Fruit fly (Drosophila melanogaster) whole organism, embryonic: ENCODE measurements around the gene CG33287.
A peak's percentile ranks its signal among the peaks of the same experiment; 100 is the strongest.

Experiments used
- Atf6 ChIP-seq: fragments of 200-800 bp; sonication (Bioruptor generic); IDR thresholded peaks from 2 replicates; pipeline ENCODE4 v1.3.6; 2022; ENCODE audit warnings: missing biosample characterization, missing genetic modification characterization
- Awh ChIP-seq: fragments of 200-800 bp; sonication (Bioruptor generic); IDR thresholded peaks from 2 replicates; pipeline ENCODE4, ENCODE4 v1.3.6; 2022; ENCODE audit warnings: missing biosample characterization, missing genetic modification characterization
- BtbVII ChIP-seq: fragments of 200-800 bp; sonication (Bioruptor generic); optimal IDR thresholded peaks from 3 replicates; lab custom pipeline; 2017; ENCODE audit warnings: missing biosample characterization, mild to moderate bottlenecking, missing genetic modification characterization
- CG11504 ChIP-seq: fragments of 200-800 bp; sonication (Bioruptor generic); optimal IDR thresholded peaks from 3 replicates; lab custom pipeline; 2019; ENCODE audit warnings: missing biosample characterization, mild to moderate bottlenecking, missing genetic modification characterization, moderate library complexity
- CG12071 ChIP-seq: fragments of 200-800 bp; sonication (Bioruptor generic); optimal IDR thresholded peaks from 3 replicates; lab custom pipeline; 2018; ENCODE audit warnings: missing biosample characterization, mild to moderate bottlenecking, missing genetic modification characterization
- CG12155 ChIP-seq: fragments of 200-800 bp; sonication (Bioruptor generic); optimal IDR thresholded peaks from 3 replicates; lab custom pipeline; 2016; ENCODE audit warnings: missing biosample characterization, missing genetic modification characterization
- CG12219 ChIP-seq: fragments of 200-800 bp; sonication (Bioruptor generic); optimal IDR thresholded peaks from 3 replicates; lab custom pipeline; 2018; ENCODE audit warnings: missing biosample characterization, mild to moderate bottlenecking, missing genetic modification characterization
- CG13775 ChIP-seq: fragments of 200-800 bp; sonication (Bioruptor generic); optimal IDR thresholded peaks from 3 replicates; lab custom pipeline; 2017; ENCODE audit warnings: missing biosample characterization, mild to moderate bottlenecking, missing genetic modification characterization
- CG15011 ChIP-seq: fragments of 200-800 bp; sonication (Bioruptor generic); optimal IDR thresholded peaks from 3 replicates; lab custom pipeline; 2018; ENCODE audit warnings: missing biosample characterization, mild to moderate bottlenecking, missing genetic modification characterization
- CG1529 ChIP-seq: fragments of 200-800 bp; sonication (Bioruptor generic); optimal IDR thresholded peaks from 3 replicates; lab custom pipeline; 2018; ENCODE audit warnings: missing biosample characterization, missing genetic modification characterization
- CG1647 ChIP-seq: fragments of 200-800 bp; sonication (Bioruptor generic); optimal IDR thresholded peaks from 3 replicates; lab custom pipeline; 2016; ENCODE audit warnings: missing biosample characterization, missing genetic modification characterization
- CG16779 ChIP-seq: fragments of 200-800 bp; sonication (Bioruptor generic); IDR thresholded peaks from 2 replicates; pipeline ENCODE4 v1.3.6; 2022; ENCODE audit warnings: missing biosample characterization, missing genetic modification characterization
- CG1832 ChIP-seq: fragments of 200-800 bp; sonication (Bioruptor generic); optimal IDR thresholded peaks from 2 replicates; lab custom pipeline; 2017; ENCODE audit warnings: missing biosample characterization, mild to moderate bottlenecking, missing genetic modification characterization, inconsistent platforms
- CG31388 ChIP-seq: fragments of 200-800 bp; sonication (Bioruptor generic); optimal IDR thresholded peaks from 2 replicates; lab custom pipeline; 2016; ENCODE audit warnings: missing biosample characterization, missing genetic modification characterization
- CG34224 ChIP-seq: fragments of 200-800 bp; sonication (Bioruptor generic); IDR thresholded peaks from 3 replicates; pipeline ENCODE4 v1.3.6; 2022; ENCODE audit warnings: missing biosample characterization, missing genetic modification characterization; ENCODE audit not compliant: partially characterized antibody
- CG4282 ChIP-seq: fragments of 200-800 bp; sonication (Bioruptor generic); optimal IDR thresholded peaks from 2 replicates; lab custom pipeline; 2016; ENCODE audit warnings: missing biosample characterization, missing genetic modification characterization
- CG4360 ChIP-seq: fragments of 200-800 bp; sonication (Bioruptor generic); IDR thresholded peaks from 2 replicates; pipeline ENCODE4 v1.3.6; 2022; ENCODE audit warnings: missing biosample characterization, missing genetic modification characterization
- CG4854 ChIP-seq: fragments of 200-800 bp; sonication (Bioruptor generic); optimal IDR thresholded peaks from 2 replicates; lab custom pipeline; 2016; ENCODE audit warnings: missing biosample characterization, missing genetic modification characterization, inconsistent platforms
- CG6175 ChIP-seq: fragments of 200-800 bp; sonication (Bioruptor generic); IDR thresholded peaks from 3 replicates; pipeline ENCODE4 v1.3.6; 2022; ENCODE audit warnings: missing biosample characterization, missing genetic modification characterization
- CG6791 ChIP-seq: fragments of 200-800 bp; sonication (Bioruptor generic); IDR thresholded peaks from 3 replicates; pipeline ENCODE4 v1.3.6; 2022; ENCODE audit warnings: missing biosample characterization, missing genetic modification characterization; ENCODE audit not compliant: partially characterized antibody
- CG7987 ChIP-seq: fragments of 200-800 bp; sonication (Bioruptor generic); optimal IDR thresholded peaks from 2 replicates; lab custom pipeline; 2018; ENCODE audit warnings: missing biosample characterization, mild to moderate bottlenecking, missing genetic modification characterization, moderate library complexity
- CG9727 ChIP-seq: fragments of 200-800 bp; sonication (Bioruptor generic); optimal IDR thresholded peaks from 3 replicates; lab custom pipeline; 2017; ENCODE audit warnings: missing biosample characterization, mild to moderate bottlenecking, missing genetic modification characterization
- Chrac-16 ChIP-seq: fragments of 200-800 bp; sonication (Bioruptor generic); optimal IDR thresholded peaks from 3 replicates; lab custom pipeline; 2016; ENCODE audit warnings: missing biosample characterization, missing genetic modification characterization
- D19B ChIP-seq: fragments of 200-800 bp; sonication (Bioruptor generic); optimal IDR thresholded peaks from 2 replicates; lab custom pipeline; 2017; ENCODE audit warnings: missing biosample characterization, mild to moderate bottlenecking, missing genetic modification characterization
- Lhr ChIP-seq: fragments of 200-800 bp; sonication (Bioruptor generic); optimal IDR thresholded peaks from 3 replicates; lab custom pipeline; 2017; ENCODE audit warnings: mild to moderate bottlenecking, missing biosample characterization, missing genetic modification reagents, missing genetic modification characterization
- Mes4 ChIP-seq: fragments of 200-800 bp; sonication (Bioruptor generic); optimal IDR thresholded peaks from 2 replicates; lab custom pipeline; 2016; ENCODE audit warnings: missing biosample characterization, missing genetic modification characterization
- Nf-YB ChIP-seq: fragments of 200-800 bp; sonication (Bioruptor generic); optimal IDR thresholded peaks from 3 replicates; lab custom pipeline; 2019; ENCODE audit warnings: missing biosample characterization, mild to moderate bottlenecking, missing genetic modification characterization, moderate library complexity
- Sin3A ChIP-seq: fragments of >200 bp; optimal IDR thresholded peaks from 2 replicates; lab custom pipeline; 2018
- dan ChIP-seq: fragments of 200-800 bp; sonication (Bioruptor generic); IDR thresholded peaks from 2 replicates; pipeline ENCODE4 v1.3.6; 2022; ENCODE audit warnings: missing biosample characterization, missing genetic modification characterization
- eyg ChIP-seq: fragments of 200-800 bp; sonication (Bioruptor generic); optimal IDR thresholded peaks from 3 replicates; lab custom pipeline; 2016; ENCODE audit warnings: missing biosample characterization, missing genetic modification characterization
- fd3F ChIP-seq: fragments of 200-800 bp; sonication (Bioruptor generic); optimal IDR thresholded peaks from 2 replicates; lab custom pipeline; 2018; ENCODE audit warnings: missing biosample characterization, mild to moderate bottlenecking, missing genetic modification characterization, moderate library complexity
- gsb ChIP-seq: fragments of 200-800 bp; sonication (Bioruptor generic); IDR thresholded peaks from 2 replicates; pipeline ENCODE4 v1.3.6; 2022; ENCODE audit warnings: missing biosample characterization, missing genetic modification characterization
- hkb ChIP-seq, 2 experiments: fragments of 200-800 bp in 1 of 2; fragments of >200 bp in 1 of 2; sonication (Bioruptor generic) in 1 of 2; IDR thresholded peaks in 1 of 2; optimal IDR thresholded peaks in 1 of 2; 2 replicates each; pipeline versions ENCODE4 v1.3.6 to Lab custom; 2017 to 2022; ENCODE audit warnings: missing biosample characterization in 1 of 2, missing genetic modification characterization in 1 of 2
- hth ChIP-seq: fragments of >200 bp; optimal IDR thresholded peaks from 2 replicates; lab custom pipeline; 2017; ENCODE audit warnings: inconsistent platforms
- jing ChIP-seq: fragments of 200-800 bp; sonication (Bioruptor generic); optimal IDR thresholded peaks from 2 replicates; lab custom pipeline; 2018; ENCODE audit warnings: missing biosample characterization, mild to moderate bottlenecking, missing genetic modification characterization
- kah ChIP-seq: fragments of 200-800 bp; sonication (Bioruptor generic); optimal IDR thresholded peaks from 2 replicates; lab custom pipeline; 2018; ENCODE audit warnings: missing biosample characterization, mild to moderate bottlenecking, missing genetic modification characterization
- kay ChIP-seq: fragments of 200-800 bp; sonication (Bioruptor generic); optimal IDR thresholded peaks from 2 replicates; lab custom pipeline; 2016; ENCODE audit warnings: missing biosample characterization, missing genetic modification characterization
- pan ChIP-seq, 4 experiments: fragments of >200 bp in 3 of 4; fragments of 200-800 bp in 1 of 4; sonication (Bioruptor generic) in 1 of 4; optimal IDR thresholded peaks in 3 of 4; IDR thresholded peaks in 1 of 4; 2 replicates each; pipeline versions ENCODE4 v1.3.6 to Lab custom; 2017 to 2022; ENCODE audit warnings: missing biosample characterization in 2 of 4, missing genetic modification characterization in 2 of 4, mixed read lengths in 1 of 4
- phol ChIP-seq: fragments of 200-800 bp; sonication (Bioruptor generic); optimal IDR thresholded peaks from 3 replicates; lab custom pipeline; 2018; ENCODE audit warnings: missing biosample characterization, mild to moderate bottlenecking, missing genetic modification characterization, moderate library complexity
- ranshi ChIP-seq: fragments of 200-800 bp; sonication (Bioruptor generic); IDR thresholded peaks from 2 replicates; pipeline ENCODE4 v1.3.6; 2022; ENCODE audit warnings: missing biosample characterization, missing genetic modification characterization
- sisA ChIP-seq: fragments of 200-800 bp; sonication (Bioruptor generic); IDR thresholded peaks from 2 replicates; pipeline ENCODE4 v1.3.6; 2022; ENCODE audit warnings: missing biosample characterization, missing genetic modification characterization
- tin ChIP-seq: fragments of 200-800 bp; sonication (Bioruptor generic); optimal IDR thresholded peaks from 3 replicates; lab custom pipeline; 2016; ENCODE audit warnings: missing biosample characterization, missing genetic modification characterization
- tio ChIP-seq: fragments of 200-800 bp; sonication (Bioruptor generic); optimal IDR thresholded peaks from 2 replicates; lab custom pipeline; 2017; ENCODE audit warnings: missing biosample characterization, missing genetic modification characterization, inconsistent platforms
- tll ChIP-seq, 2 experiments: fragments of 200-800 bp in 1 of 2; fragments of >200 bp in 1 of 2; sonication (Bioruptor generic) in 1 of 2; optimal IDR thresholded peaks; 2 replicates each; lab custom pipeline; 2017 to 2019; ENCODE audit warnings: missing biosample characterization in 2 of 2, missing genetic modification characterization in 2 of 2, mild to moderate bottlenecking in 1 of 2, moderate library complexity in 1 of 2
- z ChIP-seq: fragments of 200-800 bp; sonication (Bioruptor generic); IDR thresholded peaks from 3 replicates; pipeline ENCODE4 v1.3.6; 2022; ENCODE audit warnings: missing biosample characterization, missing genetic modification characterization

CG33287 gene

DNA sequence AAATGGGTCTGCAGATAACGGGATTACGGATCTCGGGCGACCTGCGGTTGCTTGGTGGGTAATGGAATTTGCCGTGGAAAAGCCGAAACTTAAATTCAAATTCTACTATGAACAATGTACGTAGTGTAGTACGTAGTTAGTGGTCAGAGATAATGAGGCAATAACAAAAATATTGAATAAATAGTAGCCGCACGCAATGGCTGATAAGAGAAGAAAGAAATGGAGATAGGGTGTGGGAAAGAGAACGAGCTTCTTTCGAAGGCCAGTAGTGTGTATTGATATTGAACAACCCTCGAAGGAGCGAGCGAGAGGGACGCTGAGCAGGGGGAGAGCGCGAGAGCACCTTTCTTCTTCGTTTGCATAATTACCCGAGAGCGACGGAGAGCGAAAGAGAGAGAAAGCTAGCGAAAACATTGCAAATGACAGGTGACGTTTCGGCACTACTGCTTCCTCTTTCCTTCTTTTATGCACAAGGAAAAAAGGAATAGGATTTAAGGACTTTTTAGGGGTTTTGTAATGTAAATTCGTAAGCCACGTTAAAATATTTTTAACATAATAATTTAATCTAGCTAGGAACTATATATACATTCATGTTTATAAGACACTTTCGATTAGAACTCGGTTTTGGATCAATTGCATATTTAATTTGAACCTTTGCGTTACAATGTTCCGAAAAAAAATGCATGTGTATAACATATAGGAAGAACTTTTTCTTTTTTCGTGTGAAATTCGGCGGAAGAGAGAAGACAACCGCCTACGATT, 40.6 kb upstream of the CG33287 start (continued):
- TF ChIP-seq Atf6 (GFP tag; lab: Robert Waterston, UW), result peak; percentile 57

DNA sequence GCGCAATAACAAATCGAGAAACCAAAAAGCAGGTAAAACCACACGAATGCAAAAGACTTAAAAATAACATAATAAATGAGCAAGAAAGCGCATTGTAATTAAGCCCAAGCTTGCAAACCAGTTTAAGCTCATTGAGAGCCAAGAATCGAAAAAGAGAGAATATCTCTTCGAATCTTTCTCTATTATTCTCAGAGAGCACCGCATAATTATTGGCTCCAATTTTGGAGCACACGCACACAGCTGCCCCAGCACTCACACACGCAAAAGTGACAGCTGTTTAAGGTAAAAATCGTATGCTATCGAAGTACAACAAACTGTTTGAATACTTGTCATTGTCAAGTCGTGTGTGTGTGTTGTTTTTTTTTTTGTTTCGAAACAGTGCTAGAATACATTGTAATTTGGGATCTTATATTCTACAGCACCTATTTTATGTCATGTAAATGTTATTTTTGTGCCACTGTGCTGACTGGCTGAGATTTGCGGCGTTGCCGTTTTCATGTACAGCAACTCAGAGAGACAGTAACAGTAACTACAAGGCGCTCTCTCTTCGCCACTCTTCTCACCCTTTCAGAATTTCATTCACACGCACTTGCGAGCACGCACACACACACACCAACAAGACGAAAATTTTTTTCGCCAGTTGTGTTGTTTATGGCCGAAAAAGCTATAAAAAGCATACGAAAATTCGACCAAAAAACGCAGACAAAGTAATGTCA, 39.1 kb upstream of the CG33287 start:
- TF ChIP-seq CG4854 (GFP tag; lab: Kevin White, UChicago) (peak; percentile 19), eyg (GFP tag; lab: Kevin White, UChicago) (peak; percentile 48), CG11504 (peak; percentile 41), CG12219 (no peak), jing (GFP tag; lab: Kevin White, UChicago) (no peak), kay (GFP tag; lab: Kevin White, UChicago) (no peak), Chrac-16 (GFP tag; lab: Kevin White, UChicago) (no peak), gsb (GFP tag; lab: Robert Waterston, UW) (0 out of 2 replicates have a peak, but pooled peaks have one; percentile 17), D19B (GFP tag; lab: Kevin White, UChicago) (no peak), kah (GFP tag; lab: Kevin White, UChicago) (peak; percentile 47), hth (lab: Kevin White, UChicago) (no peak), CG4282 (GFP tag; lab: Kevin White, UChicago) (peak; percentile 92), tio (GFP tag; lab: Kevin White, UChicago) (no peak), sisA (GFP tag; lab: Robert Waterston, UW) (peak; percentile 63), phol (tag; lab: Kevin White, UChicago) (peak; percentile 32), z (GFP tag; lab: Robert Waterston, UW) (no peak), ranshi (GFP tag; lab: Robert Waterston, UW) (peak; percentile 59; the same call in 1 of the 2 replicates), CG6791 (no peak), dan (GFP tag; lab: Robert Waterston, UW) (no peak), tll (GFP tag; optimal IDR thresholded peaks at IDR 0.05; lab: Kevin White, UChicago) (no peak), Awh (GFP tag; lab: Robert Waterston, UW) (peak; percentile 70), CG6175 (GFP tag; lab: Robert Waterston, UW) (no peak), CG4360 (no peak; the same call in 1 of the 2 replicates), CG1529 (no peak), CG1647 (GFP tag; lab: Kevin White, UChicago) (no peak), CG7987 (no peak), CG9727 (GFP tag; lab: Kevin White, UChicago) (peak; percentile 60), CG15011 (no peak), CG34224 (GFP tag; lab: Robert Waterston, UW) (no peak), hkb (optimal IDR thresholded peaks at IDR 0.05; lab: Kevin White, UChicago) (no peak), hkb (GFP tag; IDR thresholded peaks at IDR 0.05; lab: Robert Waterston, UW) (peak; percentile 70), Lhr (GFP tag; lab: Kevin White, UChicago) (no peak), Sin3A (lab: Kevin White, UChicago) (no peak), Nf-YB (GFP tag; lab: Kevin White, UChicago) (no peak), CG13775 (peak; percentile 35), CG16779 (no peak), CG12155 (GFP tag; lab: Kevin White, UChicago) (peak; percentile 46), CG12071 (GFP tag; lab: Kevin White, UChicago) (no peak), tin (GFP tag; lab: Kevin White, UChicago) (peak; percentile 22), fd3F (no peak), CG1832 (GFP tag; lab: Kevin White, UChicago) (no peak), pan (optimal IDR thresholded peaks at IDR 0.05; lab: Kevin White, UChicago) (no peak), pan (GFP tag; optimal IDR thresholded peaks at IDR 0.05 in 1 of 2, IDR thresholded peaks at IDR 0.05 in 1 of 2) (peak in 1 of 2 experiments; percentile 79), BtbVII (no peak), CG31388 (GFP tag; lab: Kevin White, UChicago) (no peak), Mes4 (GFP tag; lab: Kevin White, UChicago) (no peak)
